Worm (Caenorhabditis elegans) whole organism, late embryonic: ENCODE results near the gene Y32G9A.3.

ENCODE experiments used
- F13H6.1 ChIP-seq: sonication (generic microtip); optimal IDR thresholded peaks from 2 replicates; lab custom pipeline; 2016; ENCODE audit warnings: missing genetic modification characterization, missing compliant biosample characterization
- K02D7.2 ChIP-seq: sonication (generic microtip); optimal IDR thresholded peaks from 2 replicates; lab custom pipeline; 2017; ENCODE audit warnings: mild to moderate bottlenecking, missing genetic modification characterization, missing compliant biosample characterization
- ceh-14 ChIP-seq: sonication (generic microtip); optimal IDR thresholded peaks from 2 replicates; lab custom pipeline; 2016; ENCODE audit warnings: missing genotype, missing genetic modification characterization, missing compliant biosample characterization
- ceh-24 ChIP-seq: sonication (generic microtip); optimal IDR thresholded peaks from 2 replicates; lab custom pipeline; 2016; ENCODE audit warnings: mild to moderate bottlenecking, missing genetic modification characterization, missing compliant biosample characterization
- ceh-48 ChIP-seq: sonication (generic microtip); optimal IDR thresholded peaks from 2 replicates; lab custom pipeline; 2016; ENCODE audit warnings: missing genetic modification characterization, inconsistent platforms, missing compliant biosample characterization
- elt-2 ChIP-seq: sonication (generic microtip); optimal IDR thresholded peaks from 2 replicates; lab custom pipeline; 2016; ENCODE audit warnings: missing genetic modification reagents, missing genetic modification characterization, missing compliant biosample characterization
- fkh-10 ChIP-seq: fragments of 150-350 bp; optimal IDR thresholded peaks from 2 replicates; lab custom pipeline; 2014; ENCODE audit warnings: missing biosample characterization, missing genetic modification reagents, missing genetic modification characterization
- lim-6 ChIP-seq: sonication (generic microtip); optimal IDR thresholded peaks from 2 replicates; lab custom pipeline; 2016; ENCODE audit warnings: missing genetic modification characterization, missing compliant biosample characterization
- nfya-1 ChIP-seq: sonication (generic microtip); optimal IDR thresholded peaks from 2 replicates; lab custom pipeline; 2017; ENCODE audit warnings: missing genetic modification characterization, mild to moderate bottlenecking, missing compliant biosample characterization, antibody characterized with exemption, moderate library complexity
- pha-4 ChIP-seq: fragments of 150-350 bp; optimal IDR thresholded peaks from 2 replicates; lab custom pipeline; 2018; ENCODE audit warnings: missing biosample characterization, missing genetic modification reagents, missing genetic modification characterization
- rnt-1 ChIP-seq: sonication (generic microtip); optimal IDR thresholded peaks from 2 replicates; lab custom pipeline; 2016; ENCODE audit warnings: missing genetic modification characterization, missing compliant biosample characterization
- tbx-7 ChIP-seq: sonication (generic microtip); optimal IDR thresholded peaks from 2 replicates; lab custom pipeline; 2016; ENCODE audit warnings: missing genotype, missing genetic modification characterization, missing compliant biosample characterization

- TF ChIP-seq ceh-48 (tag; lab: Kevin White, UChicago) (no peak), fkh-10 (GFP tag; lab: Kevin White, UChicago) (no peak), lim-6 (no peak), K02D7.2 (tag; lab: Kevin White, UChicago) (no peak), ceh-24 (tag; lab: Kevin White, UChicago) (no peak), nfya-1 (tag; lab: Kevin White, UChicago) (no peak), elt-2 (tag; lab: Kevin White, UChicago) (no peak), tbx-7 (tag; lab: Kevin White, UChicago) (no peak), F13H6.1 (no peak), rnt-1 (tag; lab: Kevin White, UChicago) (no peak), ceh-14 (tag; lab: Kevin White, UChicago) (no peak), pha-4 (tag; lab: Kevin White, UChicago) (no peak)
Measured at ce11 chrV:1957110-1957509, 45.9 kb downstream of the Y32G9A.3 start, which contains the start of gene fipr-25.
